Worm (Caenorhabditis elegans): ENCODE measurements around the gene chil-4.

DNA sequence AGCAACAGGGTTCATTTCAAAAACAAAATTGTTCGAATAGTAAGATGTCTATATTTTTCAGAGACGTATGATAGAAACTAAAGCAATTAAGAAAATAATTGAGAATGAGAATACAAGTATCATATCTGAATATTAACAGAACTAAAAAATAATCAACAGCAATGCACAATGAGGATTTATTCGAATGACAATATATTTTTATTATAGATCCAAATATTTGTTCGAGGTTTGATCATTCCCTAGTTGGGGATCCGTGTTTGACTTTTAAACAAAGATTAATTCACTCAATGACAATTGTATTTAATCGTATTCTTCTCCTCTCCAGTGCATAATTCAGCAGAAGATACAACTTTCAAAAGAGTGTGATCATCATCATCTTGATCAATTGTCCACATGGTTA lies 6.6 kb upstream of the chil-4 start, which contains the start of gene C08H9.18:
- TF ChIP-seq eor-1 (tag; optimal IDR thresholded peaks at IDR 0.05) (no peak), egl-27 (tag; optimal IDR thresholded peaks at IDR 0.05) (no peak), ama-1 (optimal IDR thresholded peaks at IDR 0.05) (no peak), nhr-11 (tag; optimal IDR thresholded peaks at IDR 0.05) (no peak), pha-4 (tag; optimal IDR thresholded peaks at IDR 0.05) (no peak), nhr-76 (tag; optimal IDR thresholded peaks at IDR 0.05) (no peak), skn-1 (tag; optimal IDR thresholded peaks at IDR 0.05) (no peak), tbx-2 (tag; optimal IDR thresholded peaks at IDR 0.05) (no peak), aly-2 (tag; optimal IDR thresholded peaks at IDR 0.05) (no peak), ceh-82 (tag; optimal IDR thresholded peaks at IDR 0.05) (no peak), nhr-77 (tag; optimal IDR thresholded peaks at IDR 0.05) (no peak)

Measured in whole organism, L3 larva.